Worm (Caenorhabditis elegans): ENCODE data around the gene fbxc-42.

The fbxc-42 gene

ce11 chrII:991300-991699 is at the start of gene fbxc-42:
Gene fbxc-42 (plus strand): TSS chrII:991600.
- no peak for TF ChIP-seq madf-6 (GFP tag; IDR thresholded peaks at IDR 0.05)
- TF ChIP-seq nhr-27 (tag; optimal IDR thresholded peaks at IDR 0.05) = no peak
- TF ChIP-seq aptf-2 (GFP tag; conservative IDR thresholded peaks at IDR 0.05) = no peak
- TF ChIP-seq B0261.1 (tag; optimal IDR thresholded peaks at IDR 0.05) = no peak
- TF ChIP-seq fkh-3 (tag; optimal IDR thresholded peaks at IDR 0.05) = no peak
- TF ChIP-seq hlh-26 (GFP tag; conservative IDR thresholded peaks at IDR 0.05) = no peak
- TF ChIP-seq ztf-25 (GFP tag; IDR thresholded peaks at IDR 0.05) = no peak
- no peak for TF ChIP-seq ceh-100 (GFP tag; IDR thresholded peaks at IDR 0.05)

DNA sequence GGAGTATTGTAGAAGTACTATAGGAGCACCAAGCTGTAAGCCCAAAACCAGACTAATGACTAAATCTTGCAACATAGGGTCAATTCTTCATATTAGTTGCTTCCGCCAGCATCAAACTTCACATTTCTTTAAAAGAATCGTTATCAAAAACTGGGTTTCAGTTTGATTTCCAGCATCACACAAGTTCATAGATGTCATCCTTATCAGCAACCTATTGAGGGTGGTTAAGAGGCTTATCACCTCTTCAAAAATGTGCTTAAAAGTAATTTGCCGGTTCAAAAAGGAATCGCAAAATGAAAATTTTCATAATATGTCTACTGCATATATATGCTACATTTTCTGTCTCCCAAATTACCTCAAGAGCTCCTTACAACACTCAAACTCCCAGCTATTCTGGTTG is 47.6 kb upstream of the fbxc-42 start, which contains the start of gene clec-43:
clec-43 (plus strand) TSS at position 294 of the 400 bp plus-strand sequence.
- TF ChIP-seq nhr-90 (tag; optimal IDR thresholded peaks at IDR 0.05) = no peak
- peak; percentile 70 for TF ChIP-seq nhr-80 (tag; optimal IDR thresholded peaks at IDR 0.05)
- TF ChIP-seq F37B4.10 (GFP tag; IDR thresholded peaks at IDR 0.05) = 0 out of 2 replicates have a peak, but pooled peaks have one; percentile 23
- no peak for TF ChIP-seq Y95B8A.8 (GFP tag; IDR thresholded peaks at IDR 0.05)

DNA sequence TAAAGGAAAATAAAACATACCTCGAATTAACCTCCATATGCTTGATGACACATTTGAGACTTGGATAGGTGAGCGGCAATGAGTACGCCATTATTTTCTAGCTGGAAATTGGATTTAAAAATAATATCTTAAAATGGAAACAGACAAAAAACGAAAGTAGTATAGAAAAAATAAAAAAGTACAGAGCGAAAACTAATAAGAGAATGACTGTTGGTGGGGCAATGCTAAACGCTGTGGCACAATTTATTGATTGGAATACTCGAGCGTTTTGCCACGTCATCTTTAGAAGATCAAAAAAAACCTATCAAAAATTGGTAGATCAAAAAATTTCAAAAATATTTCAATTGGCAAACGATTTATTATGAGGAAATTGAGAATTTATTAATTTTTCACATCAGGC is 43.3 kb upstream of the fbxc-42 start, which contains the start of gene fbxc-32:
fbxc-32 (minus strand) TSS at position 101 of the 400 bp plus-strand sequence.
- TF ChIP-seq bed-1 (GFP tag; IDR thresholded peaks at IDR 0.05) (no peak), ztf-3 (GFP tag; optimal IDR thresholded peaks at IDR 0.05) (no peak), madf-6 (GFP tag; IDR thresholded peaks at IDR 0.05) (no peak), F57A8.1 (GFP tag; optimal IDR thresholded peaks at IDR 0.05) (no peak), lag-1 (GFP tag; IDR thresholded peaks at IDR 0.05) (no peak), let-607 (tag; optimal IDR thresholded peaks at IDR 0.05) (no peak), F37B4.10 (GFP tag; IDR thresholded peaks at IDR 0.05) (no peak), tbp1 (GFP tag; optimal IDR thresholded peaks at IDR 0.05) (no peak), madf-3 (GFP tag; IDR thresholded peaks at IDR 0.05) (no peak), ztf-28 (GFP tag; IDR thresholded peaks at IDR 0.05) (no peak), aptf-2 (GFP tag; conservative IDR thresholded peaks at IDR 0.05) (no peak), somi-1 (GFP tag; optimal IDR thresholded peaks at IDR 0.05) (no peak), pha-4 (tag; optimal IDR thresholded peaks at IDR 0.05) (no peak), F52B5.7 (tag; optimal IDR thresholded peaks at IDR 0.05) (no peak), cebp-1 (GFP tag; IDR thresholded peaks at IDR 0.05) (no peak), cebp-1 (tag; optimal IDR thresholded peaks at IDR 0.05) (no peak), unc-62 (GFP tag; optimal IDR thresholded peaks at IDR 0.05) (no peak), egl-44 (GFP tag; IDR thresholded peaks at IDR 0.05) (no peak)

DNA sequence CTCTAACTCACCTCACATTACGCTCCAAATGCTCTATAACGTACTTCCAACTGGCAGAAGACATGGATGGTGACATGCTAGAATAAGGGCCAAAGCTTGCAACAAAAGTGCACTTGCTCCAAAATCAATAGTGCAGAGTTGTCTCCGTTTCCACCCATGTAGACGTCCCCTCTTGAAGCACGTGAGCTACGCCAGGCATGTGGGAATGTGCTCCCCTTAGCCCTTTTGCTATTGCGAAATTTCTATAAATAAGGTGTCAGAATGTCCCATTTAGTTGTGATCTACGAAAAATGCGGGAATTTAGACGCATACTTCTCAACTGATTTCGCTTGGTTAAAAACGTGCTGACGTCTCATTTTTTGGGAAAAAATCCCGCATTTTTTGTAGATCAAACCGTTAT is 41.0 kb upstream of the fbxc-42 start:
- TF ChIP-seq madf-3 (GFP tag; IDR thresholded peaks at IDR 0.05) = 0 out of 2 replicates have a peak, but pooled peaks have one; percentile 41
- TF ChIP-seq fkh-3 (tag; optimal IDR thresholded peaks at IDR 0.05) = no peak
- TF ChIP-seq cebp-1 (GFP tag; IDR thresholded peaks at IDR 0.05) = peak; percentile 68
- peak; percentile 91 for TF ChIP-seq cebp-1 (tag; optimal IDR thresholded peaks at IDR 0.05)

DNA sequence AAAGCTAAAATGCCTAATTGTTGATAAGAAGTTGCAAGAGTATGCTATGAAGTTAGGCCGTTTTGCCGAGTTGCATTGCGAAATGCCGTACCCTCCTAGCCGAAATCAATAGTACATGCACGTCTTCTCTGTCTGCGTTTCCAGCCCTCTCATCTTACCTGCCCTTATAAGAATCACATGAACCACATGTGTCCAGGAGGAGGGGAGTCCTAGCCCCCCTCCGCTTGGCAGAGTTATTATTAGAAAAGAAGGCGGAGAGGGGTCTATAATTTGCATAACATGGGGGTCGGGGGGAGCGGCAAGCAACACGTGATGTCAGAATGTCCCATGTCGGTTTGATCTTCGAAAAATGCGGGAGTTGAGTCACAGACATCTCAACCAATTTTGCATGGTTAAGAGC is 38.3 kb upstream of the fbxc-42 start:
- TF ChIP-seq lin-54 (GFP tag; optimal IDR thresholded peaks at IDR 0.05) (no peak), ztf-25 (GFP tag; IDR thresholded peaks at IDR 0.05) (no peak), zfh-2 (GFP tag; conservative IDR thresholded peaks at IDR 0.05) (0 out of 2 replicates have a peak, but pooled peaks have one; percentile 5), nfya-1 (tag; optimal IDR thresholded peaks at IDR 0.05; ENCODE audit: borderline replicate concordance, insufficient read depth) (no peak), F33H1.4 (GFP tag; IDR thresholded peaks at IDR 0.05) (no peak)
